Fruit fly (Drosophila melanogaster): Measurements from ENCODE around the gene ScsbetaG.

Gene ScsbetaG

dm6 chr3L:5577250-5578138, 14.0 kb upstream of the ScsbetaG start, which contains the start of gene Msr-110 (continued):
- TF ChIP-seq ATbp (GFP tag; optimal IDR thresholded peaks at IDR 0.05) (peak; percentile 87), sens-2 (GFP tag; IDR thresholded peaks at IDR 0.05) (peak; percentile 50; the same call in 1 of the 2 replicates), CG17912 (GFP tag; optimal IDR thresholded peaks at IDR 0.05) (peak; percentile 70), bab2 (GFP tag; optimal IDR thresholded peaks at IDR 0.05) (peak; percentile 84), fd64A (GFP tag; optimal IDR thresholded peaks at IDR 0.05) (peak; percentile 60), her (GFP tag; optimal IDR thresholded peaks at IDR 0.05) (peak; percentile 34), jing (GFP tag; optimal IDR thresholded peaks at IDR 0.05) (peak; percentile 78), NFAT (GFP tag; IDR thresholded peaks at IDR 0.05) (peak; percentile 88), CG17361 (GFP tag; IDR thresholded peaks at IDR 0.05) (peak; percentile 93), cg (GFP tag; optimal IDR thresholded peaks at IDR 0.05) (peak; percentile 69), phol (tag; optimal IDR thresholded peaks at IDR 0.05) (peak; percentile 91), lbe (GFP tag; optimal IDR thresholded peaks at IDR 0.05) (peak; percentile 58), CG10431 (GFP tag; optimal IDR thresholded peaks at IDR 0.05) (peak; percentile 54), CG15479 (GFP tag; optimal IDR thresholded peaks at IDR 0.05) (no peak), CG9932 (GFP tag; IDR thresholded peaks at IDR 0.05) (peak; percentile 95), tio (GFP tag; optimal IDR thresholded peaks at IDR 0.05) (peak; percentile 77), tna (GFP tag; IDR thresholded peaks at IDR 0.05; ENCODE audit: partially characterized antibody) (no peak), lov (optimal IDR thresholded peaks at IDR 0.05) (no peak), lov (GFP tag; IDR thresholded peaks at IDR 0.05) (peak; percentile 26; the same call in 1 of the 3 replicates), Oli (tag; optimal IDR thresholded peaks at IDR 0.05) (peak; percentile 93), ac (GFP tag; optimal IDR thresholded peaks at IDR 0.05) (no peak), CG17612 (GFP tag; IDR thresholded peaks at IDR 0.05) (peak; percentile 23), CG7745 (tag; optimal IDR thresholded peaks at IDR 0.05) (no peak), CG7556 (GFP tag; optimal IDR thresholded peaks at IDR 0.05) (peak; percentile 91), CG7987 (GFP tag; optimal IDR thresholded peaks at IDR 0.05) (peak; percentile 69), psq (GFP tag; optimal IDR thresholded peaks at IDR 0.05) (peak; percentile 59), eyg (GFP tag; optimal IDR thresholded peaks at IDR 0.05) (peak; percentile 69), CG12071 (GFP tag; optimal IDR thresholded peaks at IDR 0.05) (peak; percentile 76), trh (GFP tag; optimal IDR thresholded peaks at IDR 0.05) (peak; percentile 61), ranshi (GFP tag; IDR thresholded peaks at IDR 0.05) (peak; percentile 90), ab (GFP tag; optimal IDR thresholded peaks at IDR 0.05) (peak; percentile 53), Med (GFP tag) (peak; percentile 95), CG2889 (GFP tag; IDR thresholded peaks at IDR 0.05) (peak; percentile 64), ind (GFP tag; optimal IDR thresholded peaks at IDR 0.05) (peak; percentile 86), inv (GFP tag; IDR thresholded peaks at IDR 0.05; ENCODE audit: partially characterized antibody) (no peak), Stat92E (GFP tag; optimal IDR thresholded peaks at IDR 0.05) (no peak), slou (GFP tag; optimal IDR thresholded peaks at IDR 0.05) (peak; percentile 68), CG34376 (GFP tag; optimal IDR thresholded peaks at IDR 0.05) (peak; percentile 84), D (optimal IDR thresholded peaks at IDR 0.05) (no peak), D (GFP tag; optimal IDR thresholded peaks at IDR 0.05) (peak; percentile 84), Hr39 (optimal IDR thresholded peaks at IDR 0.05) (no peak), gsb (GFP tag; IDR thresholded peaks at IDR 0.05) (peak; percentile 76), ap (GFP tag; IDR thresholded peaks at IDR 0.05) (peak; percentile 65), slbo (GFP tag; IDR thresholded peaks at IDR 0.05) (peak; percentile 94), Deaf1 (tag; optimal IDR thresholded peaks at IDR 0.05) (peak; percentile 77), CG12769 (tag; optimal IDR thresholded peaks at IDR 0.05) (peak; percentile 91), Trl (optimal IDR thresholded peaks at IDR 0.05) (no peak), Trl (GFP tag; optimal IDR thresholded peaks at IDR 0.05) (peak; percentile 55), CG17385 (GFP tag; optimal IDR thresholded peaks at IDR 0.05) (peak; percentile 88), CG18011 (GFP tag; optimal IDR thresholded peaks at IDR 0.05) (peak; percentile 35)

Data from whole organism, embryonic.